Fruit fly (Drosophila melanogaster): Measurements from ENCODE around the gene CG6321.
A peak's percentile ranks its signal among the peaks of the same experiment; 100 is the strongest.

CG6321 gene

dm6 chr3L:11091943-11092609 lies 31.1 kb upstream of the CG6321 start (continued):
- no peak for TF ChIP-seq CrebB (tag; optimal IDR thresholded peaks at IDR 0.05)
- TF ChIP-seq zfh1 (GFP tag; IDR thresholded peaks at IDR 0.05), result peak; percentile 66; the same call in 2 of the 3 replicates
- TF ChIP-seq oc (tag; optimal IDR thresholded peaks at IDR 0.05), result peak; percentile 62
- no peak for TF ChIP-seq CG30020 (tag; optimal IDR thresholded peaks at IDR 0.05)
- peak; percentile 13; the same call in 1 of the 2 replicates for TF ChIP-seq ranshi (GFP tag; IDR thresholded peaks at IDR 0.05)
- TF ChIP-seq Doc2 (GFP tag; IDR thresholded peaks at IDR 0.05), result no peak
- peak; percentile 34 for TF ChIP-seq CG10209 (GFP tag; optimal IDR thresholded peaks at IDR 0.05)
- TF ChIP-seq CG4854 (GFP tag; optimal IDR thresholded peaks at IDR 0.05), result peak; percentile 14
- TF ChIP-seq Ets97D (GFP tag; optimal IDR thresholded peaks at IDR 0.05), result peak; percentile 63
- peak; percentile 48 for TF ChIP-seq Dip3 (GFP tag; optimal IDR thresholded peaks at IDR 0.05)
- TF ChIP-seq Jarid2 (GFP tag; optimal IDR thresholded peaks at IDR 0.05), result no peak
- TF ChIP-seq tx (GFP tag; optimal IDR thresholded peaks at IDR 0.05), result peak; percentile 25
- peak; percentile 43 for TF ChIP-seq kay (GFP tag; optimal IDR thresholded peaks at IDR 0.05)
- 0 out of 2 replicates have a peak, but pooled peaks have one; percentile 40 for TF ChIP-seq klu (GFP tag; IDR thresholded peaks at IDR 0.05)
- TF ChIP-seq abd-A (tag; optimal IDR thresholded peaks at IDR 0.05), result no peak
- TF ChIP-seq CG13894 (tag; optimal IDR thresholded peaks at IDR 0.05), result no peak
- no peak for TF ChIP-seq CG6854 (GFP tag; optimal IDR thresholded peaks at IDR 0.05)
- TF ChIP-seq Opbp (GFP tag; IDR thresholded peaks at IDR 0.05; ENCODE audit: partially characterized antibody), result peak; percentile 42; the same call in 1 of the 3 replicates
- peak; percentile 68; the same call in 1 of the 2 replicates for TF ChIP-seq CG16779 (GFP tag; IDR thresholded peaks at IDR 0.05)
- TF ChIP-seq knrl (GFP tag; IDR thresholded peaks at IDR 0.05; ENCODE audit: partially characterized antibody), result peak; percentile 15; the same call in 1 of the 3 replicates
- no peak for TF ChIP-seq Dip2 (GFP tag; IDR thresholded peaks at IDR 0.05)
- TF ChIP-seq Drgx (GFP tag; IDR thresholded peaks at IDR 0.05), result no peak
- TF ChIP-seq psq (GFP tag; optimal IDR thresholded peaks at IDR 0.05), result peak; percentile 67
- TF ChIP-seq Asciz (GFP tag; optimal IDR thresholded peaks at IDR 0.05), result peak; percentile 14
- no peak for TF ChIP-seq tll (GFP tag; optimal IDR thresholded peaks at IDR 0.05)
- no peak for TF ChIP-seq seq (GFP tag; IDR thresholded peaks at IDR 0.05)
- TF ChIP-seq CG3407 (GFP tag; optimal IDR thresholded peaks at IDR 0.05), result peak; percentile 32
- peak; percentile 51 for TF ChIP-seq CG4424 (GFP tag; optimal IDR thresholded peaks at IDR 0.05)
- peak; percentile 51 for TF ChIP-seq Xbp1 (GFP tag; optimal IDR thresholded peaks at IDR 0.05)
- TF ChIP-seq row (GFP tag; IDR thresholded peaks at IDR 0.05), result no peak; the same call in 1 of the 3 replicates
- TF ChIP-seq Deaf1 (tag; optimal IDR thresholded peaks at IDR 0.05), result peak; percentile 60
- no peak for TF ChIP-seq lov (optimal IDR thresholded peaks at IDR 0.05)
- 0 out of 3 replicates have a peak, but pooled peaks have one; percentile 5 for TF ChIP-seq lov (GFP tag; IDR thresholded peaks at IDR 0.05)
- no peak for TF ChIP-seq CG17612 (GFP tag; IDR thresholded peaks at IDR 0.05)
- peak; percentile 30 for TF ChIP-seq lilli (GFP tag; optimal IDR thresholded peaks at IDR 0.05)
- peak; percentile 31 for TF ChIP-seq CG17829 (tag; optimal IDR thresholded peaks at IDR 0.05)
- TF ChIP-seq vvl (GFP tag; IDR thresholded peaks at IDR 0.05), result peak; percentile 79
- no peak for TF ChIP-seq B-H1 (GFP tag; IDR thresholded peaks at IDR 0.05)
- peak; percentile 37; the same call in 1 of the 3 replicates for TF ChIP-seq CG6791 (GFP tag; IDR thresholded peaks at IDR 0.05; ENCODE audit: partially characterized antibody)
- peak; percentile 59 for TF ChIP-seq nom (GFP tag; optimal IDR thresholded peaks at IDR 0.05)
- no peak for TF ChIP-seq cg (GFP tag; optimal IDR thresholded peaks at IDR 0.05)
- TF ChIP-seq nerfin-2 (GFP tag; IDR thresholded peaks at IDR 0.05; ENCODE audit: partially characterized antibody), result no peak
- peak; percentile 2 for TF ChIP-seq Dp (GFP tag; optimal IDR thresholded peaks at IDR 0.05)
- no peak for TF ChIP-seq ssp (GFP tag; IDR thresholded peaks at IDR 0.05)
- TF ChIP-seq tgo (GFP tag; IDR thresholded peaks at IDR 0.05), result peak; percentile 34; the same call in 2 of the 3 replicates
- TF ChIP-seq CG14710 (tag; optimal IDR thresholded peaks at IDR 0.05), result peak; percentile 18
- peak; percentile 23 for TF ChIP-seq CG10979 (tag; optimal IDR thresholded peaks at IDR 0.05)
- TF ChIP-seq pan (optimal IDR thresholded peaks at IDR 0.05), result no peak
- peak in 1 of 2 experiments; percentile 64 for TF ChIP-seq pan (GFP tag; optimal IDR thresholded peaks at IDR 0.05 in 1 of 2, IDR thresholded peaks at IDR 0.05 in 1 of 2)
- no peak for TF ChIP-seq Sin3A (optimal IDR thresholded peaks at IDR 0.05)

All from whole organism, embryonic.